Worm (Caenorhabditis elegans): ENCODE results near the gene ttr-29.

Gene ttr-29

ce11 chrV:12921680-12922079, 15.0 kb upstream of the ttr-29 start:
- no peak for TF ChIP-seq ceh-28 (tag; optimal IDR thresholded peaks at IDR 0.05)
- TF ChIP-seq dve-1 (tag; optimal IDR thresholded peaks at IDR 0.05; ENCODE audit: insufficient read depth): peak; percentile 61
- no peak for TF ChIP-seq zag-1 (tag; optimal IDR thresholded peaks at IDR 0.05)
- peak; percentile 25 for TF ChIP-seq nhr-77 (tag; optimal IDR thresholded peaks at IDR 0.05)
- TF ChIP-seq ztf-7 (tag; optimal IDR thresholded peaks at IDR 0.05): peak; percentile 31
- TF ChIP-seq nhr-111 (GFP tag; optimal IDR thresholded peaks at IDR 0.05): no peak
- TF ChIP-seq lsy-2 (tag; optimal IDR thresholded peaks at IDR 0.05): no peak
- peak; percentile 76 for TF ChIP-seq pqm-1 (tag; optimal IDR thresholded peaks at IDR 0.05)
- TF ChIP-seq arid-1 (GFP tag; conservative IDR thresholded peaks at IDR 0.05): no peak
- no peak for TF ChIP-seq lin-13 (GFP tag; optimal IDR thresholded peaks at IDR 0.05)
- TF ChIP-seq daf-16 (GFP tag; optimal IDR thresholded peaks at IDR 0.05): no peak
- TF ChIP-seq daf-16 (tag; optimal IDR thresholded peaks at IDR 0.05): peak; percentile 68
- peak; percentile 37 for TF ChIP-seq mxl-3 (GFP tag; optimal IDR thresholded peaks at IDR 0.05)
- TF ChIP-seq madf-5 (GFP tag; IDR thresholded peaks at IDR 0.05): no peak
- no peak for TF ChIP-seq Y48G9A.11 (GFP tag; IDR thresholded peaks at IDR 0.05)
- TF ChIP-seq dmd-6 (GFP tag; IDR thresholded peaks at IDR 0.05): peak; percentile 88
- TF ChIP-seq T20F7.1 (GFP tag; optimal IDR thresholded peaks at IDR 0.05): no peak
- TF ChIP-seq mdl-1 (tag; optimal IDR thresholded peaks at IDR 0.05): no peak
- TF ChIP-seq nhr-6 (tag; optimal IDR thresholded peaks at IDR 0.05): peak; percentile 48
- TF ChIP-seq ctbp-1 (GFP tag; IDR thresholded peaks at IDR 0.05): no peak
- peak; percentile 52; the same call in 1 of the 2 replicates for TF ChIP-seq php-3 (GFP tag; IDR thresholded peaks at IDR 0.05)
- TF ChIP-seq mep-1 (tag; optimal IDR thresholded peaks at IDR 0.05): no peak
- TF ChIP-seq fos-1 (tag; optimal IDR thresholded peaks at IDR 0.05): no peak
- TF ChIP-seq ceh-82 (tag; optimal IDR thresholded peaks at IDR 0.05): no peak
- no peak for TF ChIP-seq zip-2 (tag; optimal IDR thresholded peaks at IDR 0.05)
- TF ChIP-seq hlh-30 (tag; optimal IDR thresholded peaks at IDR 0.05; ENCODE audit: insufficient read depth): peak; percentile 54
- TF ChIP-seq daf-8 (GFP tag; IDR thresholded peaks at IDR 0.05): no peak
- no peak for TF ChIP-seq ZK546.5 (tag; optimal IDR thresholded peaks at IDR 0.05)
- no peak for TF ChIP-seq lin-39 (tag; optimal IDR thresholded peaks at IDR 0.05)
- no peak for TF ChIP-seq lin-1 (GFP tag; IDR thresholded peaks at IDR 0.05)
- no peak for TF ChIP-seq nhr-76 (tag; optimal IDR thresholded peaks at IDR 0.05)
- no peak for TF ChIP-seq zfp-3 (GFP tag; conservative IDR thresholded peaks at IDR 0.05)
- TF ChIP-seq skn-1 (tag; optimal IDR thresholded peaks at IDR 0.05): no peak
- TF ChIP-seq nhr-10 (tag; optimal IDR thresholded peaks at IDR 0.05): no peak
- TF ChIP-seq unc-62 (GFP tag; optimal IDR thresholded peaks at IDR 0.05 in 1 of 2): peak in 1 of 2 experiments; percentile 63
- TF ChIP-seq unc-62 (tag; optimal IDR thresholded peaks at IDR 0.05): no peak
- TF ChIP-seq mdt-29 (GFP tag; IDR thresholded peaks at IDR 0.05): no peak
- peak; percentile 87 for TF ChIP-seq nhr-28 (tag; optimal IDR thresholded peaks at IDR 0.05)
- TF ChIP-seq nhr-25 (tag; optimal IDR thresholded peaks at IDR 0.05; ENCODE audit: borderline replicate concordance, insufficient read depth): no peak
- no peak for TF ChIP-seq mes-2 (tag; optimal IDR thresholded peaks at IDR 0.05; ENCODE audit: poor library complexity, severe bottlenecking)
- peak; percentile 76 for TF ChIP-seq hlh-11 (tag; optimal IDR thresholded peaks at IDR 0.05)
- no peak for TF ChIP-seq aly-2 (tag; optimal IDR thresholded peaks at IDR 0.05)

- TF ChIP-seq daf-16 (GFP tag; optimal IDR thresholded peaks at IDR 0.05) (no peak), daf-16 (tag; optimal IDR thresholded peaks at IDR 0.05) (peak; percentile 14), vab-7 (GFP tag; IDR thresholded peaks at IDR 0.05) (no peak), dmd-6 (GFP tag; IDR thresholded peaks at IDR 0.05) (peak; percentile 67), mxl-3 (GFP tag; optimal IDR thresholded peaks at IDR 0.05) (peak; percentile 54), nhr-28 (tag; optimal IDR thresholded peaks at IDR 0.05) (peak; percentile 58)
These were observed 13.1 kb upstream of the ttr-29 start, which contains the start of gene lipl-1 for ce11 chrV:12919705-12920104. Gene lipl-1 (plus strand): TSS chrV:12919986.
